Worm (Caenorhabditis elegans) whole organism, L1 larva: Measurements from ENCODE around the gene B0336.7.

Experiments used
- ceh-82 ChIP-seq, 3 experiments: fragments of 150-350 bp in 1 of 3; sonication (generic microtip) in 2 of 3; optimal IDR thresholded peaks; 2 replicates each; lab custom pipeline; 2014 to 2017; ENCODE audit warnings: missing biosample characterization in 3 of 3, missing genetic modification characterization in 3 of 3
- elt-3 ChIP-seq, 6 experiments: fragments of 150-350 bp in 1 of 6; sonication (generic microtip); optimal IDR thresholded peaks; 2 replicates each; lab custom pipeline; 2017 to 2018; ENCODE audit warnings: missing biosample characterization in 6 of 6, missing genetic modification characterization in 6 of 6, inconsistent platforms in 1 of 6
- lin-35 ChIP-seq, 2 experiments: fragments of 150-350 bp; optimal IDR thresholded peaks; 2 replicates each; lab custom pipeline; 2014; ENCODE audit warnings: missing biosample characterization in 2 of 2, missing genetic modification characterization in 2 of 2, missing genetic modification reagents in 2 of 2
- lir-3 ChIP-seq: sonication (generic microtip); optimal IDR thresholded peaks from 2 replicates; lab custom pipeline; 2016; ENCODE audit warnings: mild to moderate bottlenecking, missing genetic modification characterization, moderate library complexity, missing compliant biosample characterization; ENCODE audit not compliant: poor library complexity
- nhr-12 ChIP-seq: sonication (generic microtip); optimal IDR thresholded peaks from 2 replicates; lab custom pipeline; 2017; ENCODE audit warnings: missing biosample characterization, missing genetic modification characterization
- nhr-28 ChIP-seq: fragments of 150-350 bp; optimal IDR thresholded peaks from 2 replicates; lab custom pipeline; 2014; ENCODE audit warnings: missing biosample characterization, missing genetic modification characterization
- nhr-77 ChIP-seq: fragments of 150-350 bp; optimal IDR thresholded peaks from 2 replicates; lab custom pipeline; 2014; ENCODE audit warnings: missing biosample characterization, missing genetic modification characterization
- snpc-4 ChIP-seq: fragments of 150-350 bp; optimal IDR thresholded peaks from 2 replicates; lab custom pipeline; 2014; ENCODE audit warnings: missing biosample characterization, missing genetic modification characterization
- unc-62 ChIP-seq: fragments of 150-350 bp; optimal IDR thresholded peaks from 2 replicates; lab custom pipeline; 2014; ENCODE audit warnings: missing biosample characterization, missing genetic modification reagents, missing genetic modification characterization
- zag-1 ChIP-seq: fragments of 150-350 bp; optimal IDR thresholded peaks from 2 replicates; lab custom pipeline; 2014; ENCODE audit warnings: missing biosample characterization, missing genetic modification characterization

DNA sequence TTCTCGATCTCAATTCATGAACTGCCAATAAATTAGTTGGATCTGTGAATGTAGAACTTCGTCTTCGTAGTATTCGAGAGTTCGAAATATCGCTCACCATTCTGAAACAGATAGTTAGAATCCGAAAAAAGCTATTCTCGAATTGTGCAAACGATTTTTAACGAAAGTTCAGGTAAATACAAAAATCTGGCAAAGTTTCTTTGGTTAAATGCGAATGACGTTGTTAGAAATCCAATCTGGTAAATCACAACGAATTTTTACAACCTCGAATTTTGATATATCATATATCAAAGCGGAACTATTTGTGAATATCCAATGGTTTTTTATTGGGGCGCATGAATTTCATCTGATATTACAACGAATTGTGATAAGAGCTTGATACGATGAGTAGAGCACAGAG is 12.1 kb upstream of the B0336.7 start, which contains the start of gene hpo-28:
- TF ChIP-seq nhr-12 (tag; lab: Kevin White, UChicago) = no peak
- TF ChIP-seq nhr-28 (tag; lab: Kevin White, UChicago) = no peak
- TF ChIP-seq unc-62 (GFP tag; lab: Kevin White, UChicago) = no peak
- no peak for TF ChIP-seq elt-3 (tag; optimal IDR thresholded peaks at IDR 0.05; lab: Kevin White, UChicago)
- TF ChIP-seq snpc-4 = no peak
- no peak for TF ChIP-seq ceh-82 (tag; optimal IDR thresholded peaks at IDR 0.05; lab: Kevin White, UChicago)
- no peak for TF ChIP-seq lin-35 (GFP tag; optimal IDR thresholded peaks at IDR 0.05; lab: Kevin White, UChicago)
- no peak for TF ChIP-seq lir-3 (tag; lab: Kevin White, UChicago)
- TF ChIP-seq nhr-77 (tag; lab: Kevin White, UChicago) = no peak
- no peak for TF ChIP-seq zag-1 (tag; lab: Kevin White, UChicago)
